Worm (Caenorhabditis elegans): ENCODE results near the gene cal-5.

The cal-5 gene

ce11 chrX:5116816-5117459 lies 39.2 kb upstream of the cal-5 start, which contains the start of gene apl-1:
Gene apl-1, minus strand, starts transcription at chrX:5116866.
- TF ChIP-seq klf-2 (GFP tag; conservative IDR thresholded peaks at IDR 0.05) (no peak), ref-1 (GFP tag; conservative IDR thresholded peaks at IDR 0.05) (no peak), med-1 (GFP tag; optimal IDR thresholded peaks at IDR 0.05; ENCODE audit: insufficient read depth) (no peak), ztf-23 (GFP tag; IDR thresholded peaks at IDR 0.05) (no peak), cog-1 (tag; optimal IDR thresholded peaks at IDR 0.05) (no peak), T22C8.4 (GFP tag; IDR thresholded peaks at IDR 0.05) (no peak)

- TF ChIP-seq tab-1 (GFP tag; IDR thresholded peaks at IDR 0.05), result no peak
Observed at ce11 chrX:5116180-5116579, 38.4 kb upstream of the cal-5 start.

ce11 chrX:5115511-5115910 lies 37.8 kb upstream of the cal-5 start:
- TF ChIP-seq med-1 (GFP tag; optimal IDR thresholded peaks at IDR 0.05; ENCODE audit: insufficient read depth) (no peak), T22C8.4 (GFP tag; IDR thresholded peaks at IDR 0.05) (no peak), cog-1 (tag; optimal IDR thresholded peaks at IDR 0.05) (no peak), klf-2 (GFP tag; conservative IDR thresholded peaks at IDR 0.05) (no peak), tab-1 (GFP tag; IDR thresholded peaks at IDR 0.05) (no peak), ztf-23 (GFP tag; IDR thresholded peaks at IDR 0.05) (no peak), ztf-29 (GFP tag; IDR thresholded peaks at IDR 0.05) (no peak)

- no peak for TF ChIP-seq ztf-23 (GFP tag; IDR thresholded peaks at IDR 0.05)
- TF ChIP-seq flt-1 (GFP tag; IDR thresholded peaks at IDR 0.05), result no peak
- no peak for TF ChIP-seq cog-1 (tag; optimal IDR thresholded peaks at IDR 0.05)
- TF ChIP-seq tab-1 (GFP tag; IDR thresholded peaks at IDR 0.05), result no peak
- TF ChIP-seq ref-1 (GFP tag; conservative IDR thresholded peaks at IDR 0.05), result no peak
- no peak for TF ChIP-seq med-1 (GFP tag; optimal IDR thresholded peaks at IDR 0.05; ENCODE audit: insufficient read depth)
- TF ChIP-seq ztf-29 (GFP tag; IDR thresholded peaks at IDR 0.05), result no peak
- no peak for TF ChIP-seq T22C8.4 (GFP tag; IDR thresholded peaks at IDR 0.05)
- TF ChIP-seq klf-2 (GFP tag; conservative IDR thresholded peaks at IDR 0.05), result no peak
Observed at ce11 chrX:5111894-5112293, 34.1 kb upstream of the cal-5 start.

ce11 chrX:5109130-5109529 lies 31.4 kb upstream of the cal-5 start, which contains the start of gene C42D8.1:
Gene C42D8.1, plus strand, starts transcription at chrX:5109506.
- TF ChIP-seq flt-1 (GFP tag; IDR thresholded peaks at IDR 0.05) (no peak), ztf-29 (GFP tag; IDR thresholded peaks at IDR 0.05) (no peak), ref-1 (GFP tag; conservative IDR thresholded peaks at IDR 0.05) (no peak), ztf-23 (GFP tag; IDR thresholded peaks at IDR 0.05) (no peak), med-1 (GFP tag; optimal IDR thresholded peaks at IDR 0.05; ENCODE audit: insufficient read depth) (no peak)

- TF ChIP-seq ztf-29 (GFP tag; IDR thresholded peaks at IDR 0.05) (no peak), T22C8.4 (GFP tag; IDR thresholded peaks at IDR 0.05) (no peak), med-1 (GFP tag; optimal IDR thresholded peaks at IDR 0.05; ENCODE audit: insufficient read depth) (no peak), ztf-23 (GFP tag; IDR thresholded peaks at IDR 0.05) (no peak), tab-1 (GFP tag; IDR thresholded peaks at IDR 0.05) (no peak), cog-1 (tag; optimal IDR thresholded peaks at IDR 0.05) (no peak), klf-2 (GFP tag; conservative IDR thresholded peaks at IDR 0.05) (no peak), flt-1 (GFP tag; IDR thresholded peaks at IDR 0.05) (no peak), ref-1 (GFP tag; conservative IDR thresholded peaks at IDR 0.05) (no peak)
Observed at ce11 chrX:5106942-5107341, 29.2 kb upstream of the cal-5 start, which contains the start of gene C42D8.9. Gene C42D8.9, minus strand, starts transcription at chrX:5107042.

- no peak for TF ChIP-seq T22C8.4 (GFP tag; IDR thresholded peaks at IDR 0.05)
- TF ChIP-seq tab-1 (GFP tag; IDR thresholded peaks at IDR 0.05), result no peak
- TF ChIP-seq klf-2 (GFP tag; conservative IDR thresholded peaks at IDR 0.05), result no peak
Observed at ce11 chrX:5106187-5106694, 28.5 kb upstream of the cal-5 start.

ce11 chrX:5105703-5106102 lies 27.9 kb upstream of the cal-5 start:
- TF ChIP-seq cog-1 (tag; optimal IDR thresholded peaks at IDR 0.05) (no peak), T22C8.4 (GFP tag; IDR thresholded peaks at IDR 0.05) (no peak), ref-1 (GFP tag; conservative IDR thresholded peaks at IDR 0.05) (no peak), klf-2 (GFP tag; conservative IDR thresholded peaks at IDR 0.05) (no peak), flt-1 (GFP tag; IDR thresholded peaks at IDR 0.05) (no peak), ztf-23 (GFP tag; IDR thresholded peaks at IDR 0.05) (no peak), med-1 (GFP tag; optimal IDR thresholded peaks at IDR 0.05; ENCODE audit: insufficient read depth) (no peak), ztf-29 (GFP tag; IDR thresholded peaks at IDR 0.05) (no peak), tab-1 (GFP tag; IDR thresholded peaks at IDR 0.05) (no peak)

ce11 chrX:5103422-5103821 lies 25.7 kb upstream of the cal-5 start:
- no peak for TF ChIP-seq T22C8.4 (GFP tag; IDR thresholded peaks at IDR 0.05)
- no peak for TF ChIP-seq flt-1 (GFP tag; IDR thresholded peaks at IDR 0.05)
- TF ChIP-seq ref-1 (GFP tag; conservative IDR thresholded peaks at IDR 0.05), result no peak
- no peak for TF ChIP-seq med-1 (GFP tag; optimal IDR thresholded peaks at IDR 0.05; ENCODE audit: insufficient read depth)
- no peak for TF ChIP-seq cog-1 (tag; optimal IDR thresholded peaks at IDR 0.05)
- no peak for TF ChIP-seq ztf-29 (GFP tag; IDR thresholded peaks at IDR 0.05)

ce11 chrX:5102338-5102737 lies 24.6 kb upstream of the cal-5 start:
- TF ChIP-seq T22C8.4 (GFP tag; IDR thresholded peaks at IDR 0.05) (no peak), ztf-29 (GFP tag; IDR thresholded peaks at IDR 0.05) (no peak), med-1 (GFP tag; optimal IDR thresholded peaks at IDR 0.05; ENCODE audit: insufficient read depth) (no peak), ref-1 (GFP tag; conservative IDR thresholded peaks at IDR 0.05) (no peak), flt-1 (GFP tag; IDR thresholded peaks at IDR 0.05) (no peak), cog-1 (tag; optimal IDR thresholded peaks at IDR 0.05) (no peak), ztf-23 (GFP tag; IDR thresholded peaks at IDR 0.05) (no peak), klf-2 (GFP tag; conservative IDR thresholded peaks at IDR 0.05) (no peak)
